Fruit fly (Drosophila melanogaster): ENCODE measurements around the gene CG7102.

DNA sequence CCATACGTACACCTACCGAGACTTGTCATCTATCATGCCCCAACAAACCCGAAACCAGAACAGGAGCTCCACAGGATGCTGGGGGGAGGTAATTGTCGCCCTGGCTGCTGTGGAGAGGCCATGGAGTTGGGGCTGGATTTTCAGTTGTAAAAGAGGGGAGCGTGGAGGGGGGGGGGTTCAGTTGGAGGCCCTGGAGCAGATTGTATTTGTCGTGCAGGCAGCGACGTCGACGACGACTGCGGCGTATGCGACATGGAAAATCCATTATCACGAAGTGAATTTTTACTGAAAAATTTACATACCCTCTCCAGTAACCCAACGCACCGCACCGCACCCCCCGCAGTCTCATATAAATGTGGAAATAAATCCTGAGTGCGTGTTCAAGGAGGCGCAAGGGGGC lies 53.7 kb downstream of the CG7102 start:
- TF ChIP-seq CG6276 (GFP tag; optimal IDR thresholded peaks at IDR 0.05): no peak
- TF ChIP-seq Eip75B (GFP tag; optimal IDR thresholded peaks at IDR 0.05): no peak
- TF ChIP-seq ss (GFP tag; optimal IDR thresholded peaks at IDR 0.05): no peak
- no peak for TF ChIP-seq Ets96B (tag; optimal IDR thresholded peaks at IDR 0.05)
- no peak for TF ChIP-seq CG16779 (tag; optimal IDR thresholded peaks at IDR 0.05)
- no peak for TF ChIP-seq CG6854 (GFP tag; optimal IDR thresholded peaks at IDR 0.05)
- TF ChIP-seq CG8319 (GFP tag; optimal IDR thresholded peaks at IDR 0.05): no peak
- peak; percentile 51 for TF ChIP-seq svp (GFP tag)
- no peak for TF ChIP-seq Sox15 (GFP tag; optimal IDR thresholded peaks at IDR 0.05)
- no peak for TF ChIP-seq CG11294 (GFP tag; IDR thresholded peaks at IDR 0.05)

Measured in whole organism, prepupa.